Worm (Caenorhabditis elegans): ENCODE results near the gene sphr-1.
"Not testable (repeated sequence)": the region's sequence is repeated elsewhere in the genome, so short reads cannot be mapped to it uniquely, and the experiment has no call there.

ce11 chrV:9159146-9159717, 32.2 kb upstream of the sphr-1 start:
- TF ChIP-seq ztf-11 (tag; optimal IDR thresholded peaks at IDR 0.05); nhr-10 (tag; optimal IDR thresholded peaks at IDR 0.05); blmp-1 (tag; optimal IDR thresholded peaks at IDR 0.05; ENCODE audit: insufficient read depth); nhr-237 (tag; optimal IDR thresholded peaks at IDR 0.05); ceh-82 (tag; optimal IDR thresholded peaks at IDR 0.05): not testable (repeated sequence)
- peak; percentile 18 for TF ChIP-seq ama-1 (optimal IDR thresholded peaks at IDR 0.05)

Measured in whole organism, L2 larva.